Fruit fly (Drosophila melanogaster): ENCODE data around the gene MED7.

DNA sequence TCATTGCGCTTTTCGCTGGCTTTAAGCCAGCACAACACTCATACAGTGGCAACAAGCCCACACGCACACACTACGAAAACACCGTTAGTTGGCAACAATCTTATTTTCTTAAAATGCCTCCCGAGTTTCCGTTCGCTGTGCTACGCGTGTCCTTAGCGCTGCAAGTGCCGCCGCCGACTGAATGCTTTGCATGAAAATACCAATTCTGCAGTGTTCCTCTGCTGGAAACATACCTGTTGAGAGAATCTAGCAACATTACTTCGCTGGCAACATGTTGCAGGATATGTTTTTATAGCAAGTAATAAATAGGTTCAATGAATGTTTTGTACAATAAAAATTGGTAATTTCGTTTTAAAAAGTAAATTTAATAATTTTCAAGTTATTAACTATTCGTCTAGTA, 9.8 kb downstream of the MED7 start, which contains the start of gene TkR86C:
- TF ChIP-seq HmgD (GFP tag; optimal IDR thresholded peaks at IDR 0.05) (no peak), wor (GFP tag; IDR thresholded peaks at IDR 0.05) (no peak)

All from whole organism, embryonic.